Worm (Caenorhabditis elegans) whole organism, L3 larva: ENCODE results near the gene F56B3.6.
A peak's percentile ranks its signal among the peaks of the same experiment; 100 is the strongest.

Source experiments
- R02D3.7 ChIP-seq: fragments of 150-350 bp; optimal IDR thresholded peaks from 2 replicates; lab custom pipeline; 2014; ENCODE audit warnings: missing biosample characterization, missing genetic modification characterization
- ceh-82 ChIP-seq: fragments of 150-350 bp; optimal IDR thresholded peaks from 2 replicates; lab custom pipeline; 2014; ENCODE audit warnings: missing biosample characterization, missing genetic modification characterization
- ceh-9 ChIP-seq: sonication (generic microtip); optimal IDR thresholded peaks from 2 replicates; lab custom pipeline; 2018; ENCODE audit warnings: missing biosample characterization, missing genetic modification characterization
- daf-12 ChIP-seq: fragments of 150-350 bp; optimal IDR thresholded peaks from 2 replicates; lab custom pipeline; 2014; ENCODE audit warnings: missing biosample characterization, missing genetic modification reagents, missing genetic modification characterization
- egl-27 ChIP-seq: sonication (generic microtip); optimal IDR thresholded peaks from 4 replicates; lab custom pipeline; 2017; ENCODE audit warnings: missing biosample characterization, missing genetic modification reagents, missing genetic modification characterization
- egl-5 ChIP-seq: fragments of 150-350 bp; optimal IDR thresholded peaks from 2 replicates; lab custom pipeline; 2017; ENCODE audit warnings: missing biosample characterization, missing genetic modification reagents, missing genetic modification characterization, inconsistent platforms
- elt-1 ChIP-seq: fragments of 150-350 bp; optimal IDR thresholded peaks from 2 replicates; lab custom pipeline; 2014; ENCODE audit warnings: missing biosample characterization, missing genetic modification characterization
- elt-3 ChIP-seq, 3 experiments: fragments of 150-350 bp in 1 of 3; sonication (generic microtip) in 2 of 3; optimal IDR thresholded peaks; 2 replicates in 2 of 3; 4 replicates in 1 of 3; lab custom pipeline; 2014 to 2017; ENCODE audit warnings: missing biosample characterization in 3 of 3, missing genetic modification characterization in 3 of 3
- eor-1 ChIP-seq, 2 experiments: fragments of 150-350 bp; optimal IDR thresholded peaks; 2 replicates each; lab custom pipeline; 2014 to 2018; ENCODE audit warnings: missing biosample characterization in 2 of 2, missing genetic modification characterization in 2 of 2
- fkh-2 ChIP-seq: fragments of 150-350 bp; optimal IDR thresholded peaks from 2 replicates; lab custom pipeline; 2014; ENCODE audit warnings: missing biosample characterization, missing genetic modification reagents, missing genetic modification characterization
- fos-1 ChIP-seq: fragments of 150-350 bp; optimal IDR thresholded peaks from 2 replicates; lab custom pipeline; 2014; ENCODE audit warnings: missing biosample characterization, missing genetic modification characterization
- hmg-11 ChIP-seq: sonication (generic microtip); optimal IDR thresholded peaks from 2 replicates; lab custom pipeline; 2016; ENCODE audit warnings: missing genetic modification characterization, missing compliant biosample characterization
- lin-15B ChIP-seq: fragments of 150-350 bp; optimal IDR thresholded peaks from 2 replicates; lab custom pipeline; 2014; ENCODE audit warnings: missing biosample characterization, missing genetic modification characterization
- mdl-1 ChIP-seq: fragments of 150-350 bp; optimal IDR thresholded peaks from 2 replicates; lab custom pipeline; 2014; ENCODE audit warnings: missing biosample characterization, missing genetic modification characterization
- mml-1 ChIP-seq: fragments of 150-350 bp; sonication (generic microtip); optimal IDR thresholded peaks from 3 replicates; lab custom pipeline; 2014; ENCODE audit warnings: missing biosample characterization, missing genetic modification characterization
- nfya-1 ChIP-seq: sonication (generic microtip); optimal IDR thresholded peaks from 2 replicates; lab custom pipeline; 2017; ENCODE audit warnings: missing genetic modification characterization, mild to moderate bottlenecking, missing compliant biosample characterization, antibody characterized with exemption, moderate library complexity; ENCODE audit not compliant: insufficient read depth
- nhr-11 ChIP-seq: fragments of 150-350 bp; optimal IDR thresholded peaks from 2 replicates; lab custom pipeline; 2014; ENCODE audit warnings: missing biosample characterization, missing genetic modification characterization
- nhr-12 ChIP-seq: fragments of 150-350 bp; optimal IDR thresholded peaks from 2 replicates; lab custom pipeline; 2014; ENCODE audit warnings: missing biosample characterization, missing genetic modification characterization
- nhr-23 ChIP-seq: fragments of 150-350 bp; optimal IDR thresholded peaks from 2 replicates; lab custom pipeline; 2014; ENCODE audit warnings: missing biosample characterization, missing genetic modification reagents, missing genetic modification characterization
- nhr-237 ChIP-seq: fragments of 150-350 bp; optimal IDR thresholded peaks from 2 replicates; lab custom pipeline; 2014; ENCODE audit warnings: missing biosample characterization, missing genetic modification characterization
- nhr-67 ChIP-seq: fragments of 150-350 bp; optimal IDR thresholded peaks from 2 replicates; lab custom pipeline; 2014; ENCODE audit warnings: missing biosample characterization, missing genetic modification characterization
- nhr-76 ChIP-seq: fragments of 150-350 bp; sonication (generic microtip); optimal IDR thresholded peaks from 5 replicates; lab custom pipeline; 2014; ENCODE audit warnings: missing biosample characterization, missing genetic modification characterization
- nhr-77 ChIP-seq: fragments of 150-350 bp; optimal IDR thresholded peaks from 2 replicates; lab custom pipeline; 2014; ENCODE audit warnings: missing biosample characterization, missing genetic modification characterization
- pha-4 ChIP-seq: fragments of 150-350 bp; optimal IDR thresholded peaks from 2 replicates; lab custom pipeline; 2014; ENCODE audit warnings: missing biosample characterization, missing genetic modification reagents, missing genetic modification characterization
- pqm-1 ChIP-seq: fragments of 150-350 bp; optimal IDR thresholded peaks from 2 replicates; lab custom pipeline; 2017; ENCODE audit warnings: missing biosample characterization, missing genetic modification characterization, inconsistent platforms
- sea-2 ChIP-seq: fragments of 150-350 bp; sonication (generic microtip); optimal IDR thresholded peaks from 4 replicates; lab custom pipeline; 2014; ENCODE audit warnings: missing biosample characterization, missing genetic modification reagents, missing genetic modification characterization
- skn-1 ChIP-seq: fragments of 150-350 bp; optimal IDR thresholded peaks from 2 replicates; lab custom pipeline; 2014; ENCODE audit warnings: missing biosample characterization, missing genetic modification characterization
- tbx-2 ChIP-seq: sonication (generic microtip); optimal IDR thresholded peaks from 2 replicates; lab custom pipeline; 2016; ENCODE audit warnings: mild to moderate bottlenecking, missing genetic modification characterization, missing compliant biosample characterization
- unc-62 ChIP-seq: fragments of 150-350 bp; sonication (generic microtip); optimal IDR thresholded peaks from 4 replicates; lab custom pipeline; 2014; ENCODE audit warnings: missing biosample characterization, missing genetic modification reagents, missing genetic modification characterization
- ztf-11 ChIP-seq: fragments of 150-350 bp; optimal IDR thresholded peaks from 2 replicates; lab custom pipeline; 2014; ENCODE audit warnings: missing biosample characterization, missing genetic modification characterization

Gene F56B3.6

ce11 chrIV:829107-829506 lies 41.3 kb downstream of the F56B3.6 start:
- TF ChIP-seq pqm-1 (tag; lab: Kevin White, UChicago) (no peak), fos-1 (tag; lab: Kevin White, UChicago) (no peak), nhr-237 (no peak), eor-1 (tag; optimal IDR thresholded peaks at IDR 0.05; lab: Kevin White, UChicago) (no peak), pha-4 (tag; lab: Kevin White, UChicago) (no peak), mdl-1 (no peak), lin-15B (tag; lab: Kevin White, UChicago) (no peak)

DNA sequence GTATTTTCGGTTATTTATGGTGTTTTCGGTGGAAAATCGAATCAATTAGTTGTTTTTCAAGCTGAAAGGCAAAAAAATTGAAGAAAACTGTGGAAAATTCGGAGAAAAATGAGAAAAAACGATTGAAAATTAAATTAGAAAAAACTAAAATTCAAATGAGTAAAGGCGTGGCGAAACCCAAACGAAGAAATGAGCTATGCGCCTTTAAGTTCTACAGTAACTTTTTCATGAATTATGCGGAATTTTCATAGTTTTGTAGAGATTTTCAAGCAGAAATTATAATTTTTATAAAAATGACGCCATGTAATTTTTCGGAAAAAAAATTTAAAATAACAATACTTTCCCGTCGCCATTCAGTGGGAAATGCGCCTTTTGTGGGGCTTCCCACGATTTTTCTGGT lies 41.8 kb downstream of the F56B3.6 start:
- TF ChIP-seq lin-15B (tag; lab: Kevin White, UChicago) (no peak), hmg-11 (tag; lab: Kevin White, UChicago) (no peak), tbx-2 (no peak), elt-1 (tag; lab: Kevin White, UChicago) (no peak), sea-2 (no peak), fkh-2 (no peak)

ce11 chrIV:830262-830960 lies 42.6 kb downstream of the F56B3.6 start:
- TF ChIP-seq R02D3.7 (no peak), nhr-77 (tag; lab: Kevin White, UChicago) (no peak)
- TF ChIP-seq, all 47 proteins: peak for 0

DNA sequence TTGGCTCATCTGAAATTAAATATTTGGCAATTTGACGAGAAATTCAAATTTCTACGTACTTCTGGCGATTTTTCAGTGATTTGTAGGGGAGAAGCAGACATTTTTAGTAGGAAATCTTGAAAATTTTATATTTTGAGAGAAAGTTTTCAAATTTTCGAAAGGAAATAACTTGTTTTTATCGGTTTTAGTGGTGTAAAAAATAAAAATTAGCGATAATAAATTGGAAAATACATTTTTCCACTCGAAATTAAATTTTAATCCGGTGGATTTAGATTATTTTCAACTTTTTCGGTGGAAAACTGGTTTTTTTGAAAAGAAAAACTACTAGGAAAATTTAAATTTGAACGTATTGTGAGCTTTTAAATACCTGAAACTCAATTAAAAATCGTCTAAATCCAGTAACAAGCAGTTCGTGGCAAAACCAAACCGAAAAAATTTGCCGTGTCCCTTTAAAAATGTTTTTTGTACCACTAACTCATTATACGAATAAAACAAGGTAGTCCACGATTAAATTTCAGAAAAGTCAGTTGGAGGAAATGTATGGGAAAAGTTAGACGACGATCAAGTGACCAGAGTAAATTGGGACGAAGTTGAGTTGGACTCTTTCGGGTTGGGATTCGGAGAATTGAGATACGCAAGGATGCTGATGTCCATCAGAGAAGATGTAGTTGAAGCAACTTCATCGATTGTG lies 44.1 kb downstream of the F56B3.6 start, which contains the start of the genes madf-1 and Y55F3BR.10:
Gene madf-1, minus strand, starts transcription at position 101 of the 691 bp plus-strand sequence.
Gene Y55F3BR.10, plus strand, starts transcription at position 641 of the 691 bp plus-strand sequence.
- no peak for TF ChIP-seq fkh-2
- no peak for TF ChIP-seq nhr-77 (tag; lab: Kevin White, UChicago)
- TF ChIP-seq unc-62 = no peak

DNA sequence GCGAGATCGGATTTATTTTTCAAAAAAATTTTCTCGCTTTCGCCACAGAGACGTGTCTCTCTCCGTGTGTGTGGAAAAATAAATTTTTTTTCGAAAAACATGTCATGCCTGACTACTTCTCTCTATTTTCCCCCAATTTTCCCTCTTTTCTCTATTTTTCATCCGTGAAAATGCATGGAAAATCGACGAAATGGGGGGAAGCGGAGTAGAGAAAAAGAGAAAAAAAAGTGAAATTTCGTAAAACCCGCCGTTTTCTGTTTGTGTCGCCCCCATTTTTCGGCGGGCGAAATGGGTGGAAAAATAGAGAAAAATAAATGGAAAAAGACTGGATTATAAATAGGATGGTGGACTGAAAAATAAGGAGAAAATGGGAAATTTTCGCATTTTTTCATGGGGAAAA lies 45.7 kb downstream of the F56B3.6 start:
- no peak for TF ChIP-seq ceh-82
- TF ChIP-seq ceh-9 (tag; lab: Kevin White, UChicago) = no peak
- no peak for TF ChIP-seq egl-5 (tag; lab: Kevin White, UChicago)
- no peak for TF ChIP-seq daf-12 (tag; lab: Kevin White, UChicago)
- no peak for TF ChIP-seq mml-1 (tag; lab: Kevin White, UChicago)
- no peak for TF ChIP-seq skn-1 (tag; lab: Kevin White, UChicago)
- no peak for TF ChIP-seq unc-62
- no peak for TF ChIP-seq ztf-11 (tag; lab: Kevin White, UChicago)
- no peak for TF ChIP-seq R02D3.7
- TF ChIP-seq pha-4 (tag; lab: Kevin White, UChicago) = no peak
- TF ChIP-seq elt-3 (tag; optimal IDR thresholded peaks at IDR 0.05; lab: Kevin White, UChicago) = no peak
- no peak for TF ChIP-seq eor-1 (tag; optimal IDR thresholded peaks at IDR 0.05; lab: Kevin White, UChicago)
- TF ChIP-seq elt-1 (tag; lab: Kevin White, UChicago) = no peak
- no peak for TF ChIP-seq nhr-11 (tag; lab: Kevin White, UChicago)
- peak; percentile 12 for TF ChIP-seq nfya-1 (tag; lab: Kevin White, UChicago)
- peak; percentile 7 for TF ChIP-seq lin-15B (tag; lab: Kevin White, UChicago)
- no peak for TF ChIP-seq nhr-76 (tag; lab: Kevin White, UChicago)
- TF ChIP-seq tbx-2 = no peak
- no peak for TF ChIP-seq nhr-12 (tag; lab: Kevin White, UChicago)
- TF ChIP-seq hmg-11 (tag; lab: Kevin White, UChicago) = peak; percentile 79
- TF ChIP-seq egl-27 = no peak
- TF ChIP-seq nhr-67 (tag; lab: Kevin White, UChicago) = no peak
- TF ChIP-seq nhr-23 (tag; lab: Kevin White, UChicago) = peak; percentile 22
